Fruit fly (Drosophila melanogaster) whole organism, wandering third instar larva: ENCODE measurements around the gene CG13601.

Experiments used
- Dif ChIP-seq: fragments of 200-275, 200-300 bp; sonication (Bioruptor generic); optimal IDR thresholded peaks from 2 replicates; lab custom pipeline; 2018; ENCODE audit warnings: missing biosample characterization, missing genetic modification characterization; ENCODE audit not compliant: partially characterized antibody
- Jra ChIP-seq: sonication (Bioruptor generic); optimal IDR thresholded peaks from 2 replicates; lab custom pipeline; 2016; ENCODE audit warnings: missing biosample characterization, missing genetic modification characterization
- Vsx2 ChIP-seq: fragments of 200-300, 225-300 bp; sonication (Bioruptor generic); optimal IDR thresholded peaks from 2 replicates; lab custom pipeline; 2018; ENCODE audit warnings: missing biosample characterization, missing genetic modification characterization; ENCODE audit not compliant: partially characterized antibody
- br ChIP-seq: fragments of 200-800 bp; sonication (Bioruptor generic); optimal IDR thresholded peaks from 2 replicates; lab custom pipeline; 2016; ENCODE audit warnings: missing biosample characterization, missing genetic modification characterization
- dmrt93B ChIP-seq: fragments of 200-800 bp; sonication (Bioruptor generic); optimal IDR thresholded peaks from 2 replicates; lab custom pipeline; 2018; ENCODE audit warnings: missing biosample characterization, mild to moderate bottlenecking, missing genetic modification characterization
- h ChIP-seq: fragments of 200-800 bp; sonication (Bioruptor generic); optimal IDR thresholded peaks from 3 replicates; lab custom pipeline; 2016; ENCODE audit warnings: missing biosample characterization, mild to moderate bottlenecking, missing genetic modification characterization
- lola ChIP-seq: fragments of >200 bp; optimal IDR thresholded peaks from 2 replicates; lab custom pipeline; 2017; ENCODE audit warnings: missing biosample characterization, missing genetic modification characterization
- sage ChIP-seq: fragments of 200-800 bp; sonication (Bioruptor generic); optimal IDR thresholded peaks from 2 replicates; lab custom pipeline; 2016; ENCODE audit warnings: missing biosample characterization, mild to moderate bottlenecking, missing genetic modification characterization
- usp ChIP-seq: fragments of >200 bp; optimal IDR thresholded peaks from 2 replicates; lab custom pipeline; 2017; ENCODE audit warnings: missing biosample characterization, missing genetic modification characterization

DNA sequence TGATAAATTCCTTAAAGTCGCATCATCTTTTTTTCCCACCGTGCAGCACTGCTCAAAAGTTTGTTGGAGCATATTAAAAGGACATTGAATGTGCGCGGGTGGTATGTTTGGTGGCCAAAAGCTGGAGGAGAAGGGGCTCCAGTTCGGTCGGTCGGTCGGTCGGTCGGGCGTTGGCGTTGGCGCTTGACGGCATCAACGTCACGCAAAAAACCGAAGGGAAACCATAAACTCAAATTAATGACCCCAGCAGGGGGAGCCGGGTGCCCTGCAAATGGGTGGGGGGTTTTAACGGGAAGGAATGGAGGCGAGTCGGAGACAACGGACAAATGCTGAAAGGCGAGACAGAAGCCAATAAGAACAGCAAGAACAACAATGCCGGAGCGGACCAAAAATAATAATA is 15.1 kb downstream of the CG13601 start:
- TF ChIP-seq lola (GFP tag; lab: Kevin White, UChicago) (no peak), sage (no peak), Vsx2 (GFP tag; lab: Kevin White, UChicago) (no peak), Dif (GFP tag; lab: Kevin White, UChicago) (no peak), Jra (no peak), dmrt93B (GFP tag; lab: Kevin White, UChicago) (no peak), usp (GFP tag; lab: Kevin White, UChicago) (no peak), h (GFP tag; lab: Kevin White, UChicago) (no peak), br (no peak)
